Fruit fly (Drosophila melanogaster): ENCODE measurements around the gene sba.

The sba gene

dm6 chr3R:23920874-23921539 is 1.8 kb downstream of the sba start (continued):
- TF ChIP-seq CG6254 (GFP tag; optimal IDR thresholded peaks at IDR 0.05), result no peak
- no peak for TF ChIP-seq CG7556 (GFP tag; optimal IDR thresholded peaks at IDR 0.05)
- no peak for TF ChIP-seq stwl (tag; optimal IDR thresholded peaks at IDR 0.05)
- TF ChIP-seq CG15269 (tag; optimal IDR thresholded peaks at IDR 0.05), result peak; percentile 43
- TF ChIP-seq zf30C (GFP tag; optimal IDR thresholded peaks at IDR 0.05), result no peak
- TF ChIP-seq pfk (GFP tag; optimal IDR thresholded peaks at IDR 0.05), result no peak
- peak; percentile 35; the same call in 1 of the 2 replicates for TF ChIP-seq onecut (GFP tag; IDR thresholded peaks at IDR 0.05)

- TF ChIP-seq Med (GFP tag) (peak; percentile 8), CG17912 (GFP tag; optimal IDR thresholded peaks at IDR 0.05) (no peak), CG16813 (GFP tag; IDR thresholded peaks at IDR 0.05; ENCODE audit: partially characterized antibody) (0 out of 3 replicates have a peak, but pooled peaks have one; percentile 14), grau (tag; optimal IDR thresholded peaks at IDR 0.05) (no peak), twi (tag; optimal IDR thresholded peaks at IDR 0.05) (peak; percentile 19), esg (GFP tag; conservative IDR thresholded peaks at IDR 0.05) (no peak), CG34376 (GFP tag; optimal IDR thresholded peaks at IDR 0.05) (no peak), Dfd (GFP tag; optimal IDR thresholded peaks at IDR 0.05) (peak in 1 of 2 experiments; percentile 75), slbo (GFP tag; IDR thresholded peaks at IDR 0.05) (no peak), Antp (GFP tag; optimal IDR thresholded peaks at IDR 0.05) (no peak), CG11504 (tag; optimal IDR thresholded peaks at IDR 0.05) (peak; percentile 7)
Measured at dm6 chr3R:23920387-23920786, 2.4 kb downstream of the sba start.

- no peak for TF ChIP-seq zen2 (GFP tag; IDR thresholded peaks at IDR 0.05; ENCODE audit: partially characterized antibody)
- TF ChIP-seq CG42726 (GFP tag; IDR thresholded peaks at IDR 0.05; ENCODE audit: partially characterized antibody), result no peak
- TF ChIP-seq ken (GFP tag; IDR thresholded peaks at IDR 0.05), result no peak
- TF ChIP-seq Usf (GFP tag; optimal IDR thresholded peaks at IDR 0.05), result no peak
- TF ChIP-seq Mad (GFP tag; optimal IDR thresholded peaks at IDR 0.05), result no peak
- no peak for TF ChIP-seq CG4820 (GFP tag; optimal IDR thresholded peaks at IDR 0.05)
- peak; percentile 40 for TF ChIP-seq CG6854 (GFP tag; optimal IDR thresholded peaks at IDR 0.05)
- TF ChIP-seq nerfin-1 (tag; optimal IDR thresholded peaks at IDR 0.05), result peak; percentile 43
- peak; percentile 51 for TF ChIP-seq Fer3 (tag; optimal IDR thresholded peaks at IDR 0.05)
- peak; percentile 17 for TF ChIP-seq Hey (tag; optimal IDR thresholded peaks at IDR 0.05)
- peak; percentile 83 for TF ChIP-seq mirr (GFP tag; optimal IDR thresholded peaks at IDR 0.05)
- no peak for TF ChIP-seq CG8478 (optimal IDR thresholded peaks at IDR 0.05)
- TF ChIP-seq sug (tag; optimal IDR thresholded peaks at IDR 0.05), result peak; percentile 64
- peak; percentile 80 for TF ChIP-seq CG6813 (GFP tag; optimal IDR thresholded peaks at IDR 0.05)
- peak; percentile 62 for TF ChIP-seq sqz (GFP tag; optimal IDR thresholded peaks at IDR 0.05)
- no peak for TF ChIP-seq CG16863 (GFP tag; optimal IDR thresholded peaks at IDR 0.05)
- no peak for TF ChIP-seq sc (optimal IDR thresholded peaks at IDR 0.05)
- TF ChIP-seq sc (GFP tag; optimal IDR thresholded peaks at IDR 0.05), result no peak
- TF ChIP-seq danr (GFP tag; IDR thresholded peaks at IDR 0.05), result no peak
- TF ChIP-seq gsb (GFP tag; IDR thresholded peaks at IDR 0.05), result 0 out of 2 replicates have a peak, but pooled peaks have one; percentile 28
- peak; percentile 69 for TF ChIP-seq caup (GFP tag; optimal IDR thresholded peaks at IDR 0.05; ENCODE audit: severe bottlenecking)
- TF ChIP-seq Fer2 (tag; optimal IDR thresholded peaks at IDR 0.05), result no peak
- TF ChIP-seq gro (GFP tag; optimal IDR thresholded peaks at IDR 0.05), result no peak
- TF ChIP-seq CHES-1-like (GFP tag; optimal IDR thresholded peaks at IDR 0.05), result no peak
- no peak for TF ChIP-seq CG3995 (GFP tag; optimal IDR thresholded peaks at IDR 0.05)
- peak; percentile 44 for TF ChIP-seq run (tag; optimal IDR thresholded peaks at IDR 0.05)
- peak in 1 of 2 experiments; percentile 25 for TF ChIP-seq Hr51 (GFP tag; optimal IDR thresholded peaks at IDR 0.05)
- TF ChIP-seq CG14014 (GFP tag; IDR thresholded peaks at IDR 0.05), result peak; percentile 67; the same call in 1 of the 2 replicates
- peak; percentile 66 for TF ChIP-seq CG15514 (GFP tag; optimal IDR thresholded peaks at IDR 0.05)
Measured at dm6 chr3R:23919366-23919765, 3.4 kb downstream of the sba start.

Data from whole organism, embryonic.